Fruit fly (Drosophila melanogaster) whole organism, embryonic: Measurements from ENCODE around the gene CG4914.

ENCODE experiments used
- ATbp ChIP-seq: fragments of 200-800 bp; sonication (Bioruptor generic); optimal IDR thresholded peaks from 2 replicates; lab custom pipeline; 2017; ENCODE audit warnings: missing biosample characterization, mild to moderate bottlenecking, missing genetic modification characterization, missing genetic modification reagents
- Ada2b ChIP-seq: fragments of 200-800 bp; sonication (Bioruptor generic); IDR thresholded peaks from 2 replicates; pipeline ENCODE4 v1.3.6; 2022; ENCODE audit warnings: missing biosample characterization, missing genetic modification characterization
- Aef1 ChIP-seq: fragments of 200-800 bp; sonication (Bioruptor generic); IDR thresholded peaks from 3 replicates; pipeline ENCODE4 v1.3.6; 2022; ENCODE audit warnings: missing biosample characterization, missing genetic modification characterization
- Blimp-1 ChIP-seq: fragments of 200-800 bp; sonication (Bioruptor generic); optimal IDR thresholded peaks from 3 replicates; lab custom pipeline; 2018; ENCODE audit warnings: missing biosample characterization, missing genetic modification characterization, mild to moderate bottlenecking, moderate library complexity, missing genetic modification reagents
- BtbVII ChIP-seq: fragments of 200-800 bp; sonication (Bioruptor generic); optimal IDR thresholded peaks from 3 replicates; lab custom pipeline; 2017; ENCODE audit warnings: missing biosample characterization, mild to moderate bottlenecking, missing genetic modification characterization
- CG10543 ChIP-seq: fragments of 200-800 bp; sonication (Bioruptor generic); optimal IDR thresholded peaks from 3 replicates; lab custom pipeline; 2017; ENCODE audit warnings: missing biosample characterization, mild to moderate bottlenecking, missing genetic modification characterization, moderate library complexity
- CG11560 ChIP-seq: fragments of 200-800 bp; sonication (Bioruptor generic); IDR thresholded peaks from 3 replicates; pipeline ENCODE4 v1.3.6; 2022; ENCODE audit warnings: missing biosample characterization, missing genetic modification characterization
- CG11696 ChIP-seq: fragments of 200-800 bp; sonication (Bioruptor generic); IDR thresholded peaks from 2 replicates; pipeline ENCODE4 v1.3.6; 2022; ENCODE audit warnings: missing biosample characterization, missing genetic modification characterization
- CG1233 ChIP-seq: fragments of 200-800 bp; sonication (Bioruptor generic); optimal IDR thresholded peaks from 4 replicates; lab custom pipeline; 2018; ENCODE audit warnings: missing biosample characterization, mild to moderate bottlenecking, missing genetic modification characterization
- CG14014 ChIP-seq: fragments of 200-800 bp; sonication (Bioruptor generic); IDR thresholded peaks from 2 replicates; pipeline ENCODE4 v1.3.6; 2022; ENCODE audit warnings: missing biosample characterization, missing genetic modification characterization
- CG14441 ChIP-seq: fragments of 200-800 bp; sonication (Bioruptor generic); IDR thresholded peaks from 2 replicates; pipeline ENCODE4 v1.3.6; 2022; ENCODE audit warnings: missing biosample characterization, missing genetic modification characterization
- CG17361 ChIP-seq: fragments of 200-800 bp; sonication (Bioruptor generic); IDR thresholded peaks from 3 replicates; pipeline ENCODE4 v1.3.6; 2022; ENCODE audit warnings: missing biosample characterization, missing genetic modification characterization
- CG2199 ChIP-seq: fragments of 200-800 bp; sonication (Bioruptor generic); IDR thresholded peaks from 3 replicates; pipeline ENCODE4 v1.3.6; 2022; ENCODE audit warnings: missing biosample characterization, missing genetic modification characterization
- CG30431 ChIP-seq: fragments of 200-800 bp; sonication (Bioruptor generic); optimal IDR thresholded peaks from 2 replicates; lab custom pipeline; 2017; ENCODE audit warnings: missing biosample characterization, missing genetic modification characterization
- CG31441 ChIP-seq: fragments of 200-800 bp; sonication (Bioruptor generic); IDR thresholded peaks from 2 replicates; pipeline ENCODE4 v1.3.6; 2022; ENCODE audit warnings: missing biosample characterization, missing genetic modification characterization
- CG4360 ChIP-seq: fragments of 200-800 bp; sonication (Bioruptor generic); IDR thresholded peaks from 2 replicates; pipeline ENCODE4 v1.3.6; 2022; ENCODE audit warnings: missing biosample characterization, missing genetic modification characterization
- CG6254 ChIP-seq: fragments of 200-800 bp; sonication (Bioruptor generic); optimal IDR thresholded peaks from 3 replicates; lab custom pipeline; 2017; ENCODE audit warnings: mild to moderate bottlenecking, missing biosample characterization, missing genetic modification reagents, missing genetic modification characterization
- Drgx ChIP-seq: fragments of 200-800 bp; sonication (Bioruptor generic); IDR thresholded peaks from 2 replicates; pipeline ENCODE4 v1.3.6; 2022; ENCODE audit warnings: missing biosample characterization, missing genetic modification characterization
- Ets97D ChIP-seq: fragments of 200-800 bp; sonication (Bioruptor generic); optimal IDR thresholded peaks from 3 replicates; lab custom pipeline; 2016; ENCODE audit warnings: missing biosample characterization, missing genetic modification characterization
- HLH54F ChIP-seq: fragments of 200-800 bp; sonication (Bioruptor generic); optimal IDR thresholded peaks from 3 replicates; lab custom pipeline; 2016; ENCODE audit warnings: missing biosample characterization, missing genetic modification characterization
- Hand ChIP-seq: fragments of 200-800 bp; sonication (Bioruptor generic); optimal IDR thresholded peaks from 2 replicates; lab custom pipeline; 2017; ENCODE audit warnings: mild to moderate bottlenecking, missing biosample characterization, missing genetic modification reagents, missing genetic modification characterization
- Med ChIP-seq: fragments of 200-800 bp; sonication (Bioruptor generic); peaks from one replicate; lab custom pipeline; 2016; ENCODE audit warnings: missing biosample characterization, missing genetic modification characterization, mild to moderate bottlenecking, inconsistent platforms, moderate library complexity
- Optix ChIP-seq: fragments of 200-800 bp; sonication (Bioruptor generic); IDR thresholded peaks from 3 replicates; pipeline ENCODE4 v1.3.6; 2022; ENCODE audit warnings: missing biosample characterization, missing genetic modification characterization
- PHDP ChIP-seq: fragments of 200-800 bp; sonication (Bioruptor generic); optimal IDR thresholded peaks from 3 replicates; lab custom pipeline; 2018; ENCODE audit warnings: missing biosample characterization, mild to moderate bottlenecking, missing genetic modification characterization, moderate library complexity
- Rx ChIP-seq: fragments of 200-800 bp; sonication (Bioruptor generic); IDR thresholded peaks from 2 replicates; pipeline ENCODE4 v1.3.6; 2022; ENCODE audit warnings: missing biosample characterization, missing genetic modification characterization
- Stat92E ChIP-seq, 3 experiments: fragments of >200 bp in 2 of 3; fragments of 200-800 bp in 1 of 3; sonication (Bioruptor generic) in 1 of 3; optimal IDR thresholded peaks; 2 replicates each; lab custom pipeline; 2017 to 2019; ENCODE audit warnings: missing biosample characterization in 3 of 3, missing genetic modification characterization in 3 of 3, mild to moderate bottlenecking in 1 of 3, moderate library complexity in 1 of 3
- ash1 ChIP-seq: fragments of 200-800 bp; sonication (Bioruptor generic); optimal IDR thresholded peaks from 2 replicates; lab custom pipeline; 2018; ENCODE audit warnings: missing biosample characterization, mild to moderate bottlenecking, missing genetic modification characterization
- bsh ChIP-seq, 2 experiments: fragments of 200-800 bp; sonication (Bioruptor generic); optimal IDR thresholded peaks; 2 replicates each; lab custom pipeline; 2017 to 2018; ENCODE audit warnings: mild to moderate bottlenecking in 2 of 2, missing biosample characterization in 2 of 2, missing genetic modification characterization in 2 of 2, moderate library complexity in 1 of 2
- cad ChIP-seq: fragments of >200 bp; optimal IDR thresholded peaks from 2 replicates; lab custom pipeline; 2017; ENCODE audit warnings: missing biosample characterization, missing genetic modification characterization
- corto ChIP-seq: fragments of 200-800 bp; sonication (Bioruptor generic); optimal IDR thresholded peaks from 2 replicates; lab custom pipeline; 2016; ENCODE audit warnings: missing biosample characterization, mild to moderate bottlenecking, missing genetic modification characterization, moderate library complexity
- crol ChIP-seq: fragments of 200-800 bp; sonication (Bioruptor generic); IDR thresholded peaks from 2 replicates; pipeline ENCODE4 v1.3.6; 2022; ENCODE audit warnings: missing biosample characterization, missing genetic modification characterization
- eve ChIP-seq, 2 experiments: fragments of >200 bp; optimal IDR thresholded peaks; 2 replicates each; lab custom pipeline; 2017; ENCODE audit warnings: missing biosample characterization in 2 of 2, missing genetic modification characterization in 2 of 2
- ewg ChIP-seq: fragments of 200-800 bp; sonication (Bioruptor generic); optimal IDR thresholded peaks from 3 replicates; lab custom pipeline; 2017; ENCODE audit warnings: mild to moderate bottlenecking, missing biosample characterization, missing genetic modification reagents, missing genetic modification characterization
- fd96Cb ChIP-seq: fragments of 200-800 bp; sonication (Bioruptor generic); optimal IDR thresholded peaks from 2 replicates; lab custom pipeline; 2018; ENCODE audit warnings: missing biosample characterization, mild to moderate bottlenecking, missing genetic modification characterization, moderate library complexity
- grau ChIP-seq: fragments of 200-800 bp; optimal IDR thresholded peaks from 3 replicates; lab custom pipeline; 2019; ENCODE audit warnings: missing biosample characterization, mild to moderate bottlenecking, missing genetic modification characterization, moderate library complexity
- her ChIP-seq: fragments of 200-800 bp; sonication (Bioruptor generic); optimal IDR thresholded peaks from 2 replicates; lab custom pipeline; 2016; ENCODE audit warnings: missing biosample characterization, missing genetic modification characterization
- insv ChIP-seq, 2 experiments: fragments of 200-800 bp; sonication (Bioruptor generic); optimal IDR thresholded peaks; 3 replicates each; lab custom pipeline; 2016 to 2018; ENCODE audit warnings: missing biosample characterization in 2 of 2, missing genetic modification characterization in 2 of 2
- lab ChIP-seq: fragments of 200-800 bp; sonication (Bioruptor generic); optimal IDR thresholded peaks from 3 replicates; lab custom pipeline; 2017; ENCODE audit warnings: missing biosample characterization, missing genetic modification characterization, mild to moderate bottlenecking, moderate library complexity, missing genetic modification reagents
- lbe ChIP-seq: fragments of 200-800 bp; sonication (Bioruptor generic); optimal IDR thresholded peaks from 2 replicates; lab custom pipeline; 2016; ENCODE audit warnings: missing biosample characterization, mild to moderate bottlenecking, missing genetic modification characterization
- mirr ChIP-seq: fragments of 200-800 bp; sonication (Bioruptor generic); optimal IDR thresholded peaks from 3 replicates; lab custom pipeline; 2018; ENCODE audit warnings: missing biosample characterization, mild to moderate bottlenecking, missing genetic modification characterization
- org-1 ChIP-seq: fragments of 200-800 bp; sonication (Bioruptor generic); optimal IDR thresholded peaks from 2 replicates; lab custom pipeline; 2017; ENCODE audit warnings: missing biosample characterization, missing genetic modification characterization
- salm ChIP-seq: fragments of 200-800 bp; sonication (Bioruptor generic); optimal IDR thresholded peaks from 2 replicates; lab custom pipeline; 2018; ENCODE audit warnings: missing biosample characterization, mild to moderate bottlenecking, missing genetic modification characterization
- slbo ChIP-seq: fragments of 200-800 bp; sonication (Bioruptor generic); IDR thresholded peaks from 2 replicates; pipeline ENCODE4 v1.3.6; 2022; ENCODE audit warnings: missing biosample characterization, missing genetic modification characterization
- sug ChIP-seq: fragments of 200-800 bp; optimal IDR thresholded peaks from 2 replicates; lab custom pipeline; 2019; ENCODE audit warnings: missing biosample characterization, mild to moderate bottlenecking, missing genetic modification characterization, moderate library complexity
- trh ChIP-seq: fragments of 200-800 bp; sonication (Bioruptor generic); optimal IDR thresholded peaks from 2 replicates; lab custom pipeline; 2016; ENCODE audit warnings: missing biosample characterization, missing genetic modification characterization
- tx ChIP-seq: fragments of 200-800 bp; sonication (Bioruptor generic); optimal IDR thresholded peaks from 2 replicates; lab custom pipeline; 2016; ENCODE audit warnings: missing biosample characterization, missing genetic modification characterization
- vnd ChIP-seq: fragments of 200-800 bp; sonication (Bioruptor generic); IDR thresholded peaks from 3 replicates; pipeline ENCODE4 v1.3.6; 2022; ENCODE audit warnings: missing biosample characterization, missing genetic modification characterization; ENCODE audit not compliant: partially characterized antibody
- yki ChIP-seq: fragments of >200 bp; optimal IDR thresholded peaks from 3 replicates; lab custom pipeline; 2018
- zf30C ChIP-seq: fragments of 200-800 bp; sonication (Bioruptor generic); optimal IDR thresholded peaks from 3 replicates; lab custom pipeline; 2018; ENCODE audit warnings: missing biosample characterization, mild to moderate bottlenecking, missing genetic modification characterization

CG4914 gene

DNA sequence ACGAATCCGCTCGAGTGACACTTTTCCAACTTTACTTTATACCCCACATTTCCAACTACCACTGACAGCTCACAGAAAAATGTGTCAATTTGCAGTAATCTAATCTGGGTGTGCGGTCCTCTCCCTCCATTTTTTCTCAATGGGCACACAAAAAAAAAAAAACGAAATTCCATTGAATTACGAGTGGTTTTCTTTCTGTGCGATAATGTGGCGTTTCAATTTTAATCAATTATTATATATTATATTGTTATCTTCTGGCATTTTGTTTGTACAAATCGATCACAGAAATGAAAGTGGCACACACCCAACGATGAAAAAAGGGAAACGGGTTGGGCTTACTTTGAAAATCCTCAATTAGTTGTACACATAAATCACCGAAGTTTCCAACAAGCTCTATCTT is 27.6 kb downstream of the CG4914 start (continued):
- TF ChIP-seq eve (GFP tag; optimal IDR thresholded peaks at IDR 0.05; lab: Kevin White, UChicago) = peak in 1 of 2 experiments; percentile 53
- peak; percentile 4 for TF ChIP-seq CG10543
- TF ChIP-seq CG6254 = peak; percentile 24
- no peak for TF ChIP-seq zf30C (GFP tag; lab: Kevin White, UChicago)
- TF ChIP-seq Stat92E (GFP tag; optimal IDR thresholded peaks at IDR 0.05; lab: Kevin White, UChicago) = peak in 1 of 3 experiments; percentile 67
- no peak for TF ChIP-seq CG30431 (GFP tag; lab: Kevin White, UChicago)
- 0 out of 2 replicates have a peak, but pooled peaks have one; percentile 15 for TF ChIP-seq CG14441 (GFP tag; lab: Robert Waterston, UW)
- TF ChIP-seq Ada2b (GFP tag; lab: Robert Waterston, UW) = no peak
- TF ChIP-seq CG2199 = peak; percentile 65; the same call in 2 of the 3 replicates
- peak; percentile 37; the same call in 1 of the 3 replicates for TF ChIP-seq vnd (GFP tag; lab: Robert Waterston, UW)
- 0 out of 3 replicates have a peak, but pooled peaks have one; percentile 20 for TF ChIP-seq CG17361 (GFP tag; lab: Robert Waterston, UW)
- TF ChIP-seq Ets97D (GFP tag; lab: Kevin White, UChicago) = no peak
- no peak for TF ChIP-seq CG14014
- TF ChIP-seq Blimp-1 (GFP tag; lab: Kevin White, UChicago) = peak; percentile 10
- no peak for TF ChIP-seq mirr (GFP tag; lab: Kevin White, UChicago)
- peak; percentile 75 for TF ChIP-seq lab (GFP tag; lab: Kevin White, UChicago)
- peak; percentile 13 for TF ChIP-seq PHDP (tag; lab: Kevin White, UChicago)
- no peak for TF ChIP-seq fd96Cb (tag; lab: Kevin White, UChicago)
- TF ChIP-seq sug (tag; lab: Kevin White, UChicago) = peak; percentile 47
- TF ChIP-seq salm (tag; lab: Kevin White, UChicago) = peak; percentile 56
- TF ChIP-seq yki (lab: Kevin White, UChicago) = no peak
- no peak for TF ChIP-seq her (GFP tag; lab: Kevin White, UChicago)
- TF ChIP-seq trh (GFP tag; lab: Kevin White, UChicago) = no peak
- no peak for TF ChIP-seq grau (tag; lab: Kevin White, UChicago)
- no peak for TF ChIP-seq HLH54F
- TF ChIP-seq CG31441 (GFP tag; lab: Robert Waterston, UW) = peak; percentile 16; the same call in 1 of the 2 replicates
- TF ChIP-seq ATbp (GFP tag; lab: Kevin White, UChicago) = peak; percentile 6

dm6 chr3L:14648922-14649321 is 29.0 kb downstream of the CG4914 start:
- TF ChIP-seq CG11560 (no peak), bsh (GFP tag; optimal IDR thresholded peaks at IDR 0.05; lab: Kevin White, UChicago) (peak in 1 of 2 experiments; percentile 47), cad (GFP tag; lab: Kevin White, UChicago) (no peak), ash1 (GFP tag; lab: Kevin White, UChicago) (no peak), org-1 (no peak), Hand (GFP tag; lab: Kevin White, UChicago) (no peak), BtbVII (no peak), CG11696 (GFP tag; lab: Robert Waterston, UW) (peak; percentile 70), eve (GFP tag; optimal IDR thresholded peaks at IDR 0.05; lab: Kevin White, UChicago) (peak in 1 of 2 experiments; percentile 29), crol (GFP tag; lab: Robert Waterston, UW) (peak; percentile 55)

- peak; percentile 32 for TF ChIP-seq corto
- peak; percentile 13 for TF ChIP-seq ewg (GFP tag; lab: Kevin White, UChicago)
- TF ChIP-seq Optix (GFP tag; lab: Robert Waterston, UW) = no peak
- TF ChIP-seq CG1233 (GFP tag; lab: Kevin White, UChicago) = no peak
- TF ChIP-seq slbo (GFP tag; lab: Robert Waterston, UW) = no peak
- TF ChIP-seq lbe (GFP tag; lab: Kevin White, UChicago) = peak; percentile 73
- TF ChIP-seq CG4360 (GFP tag; lab: Robert Waterston, UW) = 0 out of 2 replicates have a peak, but pooled peaks have one; percentile 11
- no peak for TF ChIP-seq CG14014
- peak; percentile 72 for TF ChIP-seq Drgx (GFP tag; lab: Robert Waterston, UW)
- no peak for TF ChIP-seq insv (GFP tag; optimal IDR thresholded peaks at IDR 0.05; lab: Kevin White, UChicago)
- TF ChIP-seq Aef1 = no peak
- no peak for TF ChIP-seq Rx (GFP tag; lab: Robert Waterston, UW)
- peak; percentile 13 for TF ChIP-seq Med (GFP tag; lab: Kevin White, UChicago)
- TF ChIP-seq tx (GFP tag; lab: Kevin White, UChicago) = no peak
Observed at dm6 chr3L:14647210-14647869, 30.6 kb downstream of the CG4914 start.
